Worm (Caenorhabditis elegans) whole organism, midembryonic: Measurements from ENCODE around the gene F46B6.5.

Experiments used
- T22C8.4 ChIP-seq: fragments of 200-800 bp; sonication (Bioruptor generic); IDR thresholded peaks from 2 replicates; pipeline ENCODE4 v1.3.6; 2022; ENCODE audit warnings: missing genetic modification characterization, missing compliant biosample characterization
- med-1 ChIP-seq: sonication (generic microtip); optimal IDR thresholded peaks from 2 replicates; lab custom pipeline; 2017; ENCODE audit warnings: missing genetic modification characterization, mild to moderate bottlenecking, missing compliant biosample characterization, antibody characterized with exemption, missing genetic modification reagents; ENCODE audit not compliant: insufficient read depth
- ztf-23 ChIP-seq: fragments of 200-800 bp; sonication (Bioruptor generic); IDR thresholded peaks from 2 replicates; pipeline ENCODE4 v1.3.6; 2022; ENCODE audit warnings: missing genetic modification reagents, missing genetic modification characterization, missing compliant biosample characterization

DNA sequence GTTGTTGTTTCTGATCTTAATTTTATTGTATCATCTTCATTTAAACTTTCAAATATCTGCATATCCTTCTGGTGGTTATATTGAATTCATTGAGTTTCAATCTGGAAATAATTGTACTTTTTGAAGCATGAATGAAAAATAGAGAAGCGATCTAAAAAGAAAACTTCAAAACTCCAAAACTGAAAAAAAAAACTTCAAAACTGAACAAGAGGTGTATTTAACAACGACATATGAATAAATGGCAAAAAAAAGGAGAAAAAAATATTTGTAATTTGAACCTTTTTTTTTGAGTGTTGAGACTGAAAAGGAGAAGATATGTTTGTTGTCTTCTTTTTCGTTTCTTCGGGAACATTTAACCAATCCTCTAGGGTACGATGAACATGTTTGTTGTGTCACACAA lies 25.0 kb downstream of the F46B6.5 start, which contains the start of gene F58E6.11:
- TF ChIP-seq med-1 (GFP tag; lab: Kevin White, UChicago) (no peak), T22C8.4 (GFP tag; lab: Robert Waterston, UW) (no peak), ztf-23 (GFP tag; lab: Robert Waterston, UW) (no peak)
